Worm (Caenorhabditis elegans) whole organism, mixed stage, embryonic: ENCODE results near the gene srbc-71.

ENCODE experiments used
- lsy-2 ChIP-seq: fragments of 150-350 bp; optimal IDR thresholded peaks from 2 replicates; lab custom pipeline; 2014; ENCODE audit warnings: missing biosample characterization, missing genetic modification characterization
- unc-62 ChIP-seq: fragments of 150-350 bp; optimal IDR thresholded peaks from 2 replicates; lab custom pipeline; 2014; ENCODE audit warnings: missing biosample characterization, missing genetic modification reagents, missing genetic modification characterization

DNA sequence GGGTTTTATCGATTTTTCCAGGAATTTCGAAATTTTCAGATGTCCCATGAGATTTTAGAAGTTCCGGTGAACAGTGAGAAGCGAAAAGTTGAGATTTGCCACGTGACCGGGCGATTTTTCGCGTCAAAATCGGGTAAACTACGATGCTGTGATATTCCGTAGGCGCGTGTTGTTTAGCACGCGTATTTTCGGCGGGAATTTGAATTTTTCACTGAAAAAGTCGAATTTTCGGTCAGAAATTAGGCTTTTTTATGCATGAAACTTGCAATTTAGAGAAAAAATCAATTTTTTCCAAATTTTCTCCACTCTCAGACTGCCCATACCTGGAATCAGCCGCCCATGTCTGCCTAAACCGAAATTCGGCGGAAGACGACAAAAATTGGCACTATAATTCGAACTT is 47.3 kb downstream of the srbc-71 start, which contains the start of gene tsen-34:
- no peak for TF ChIP-seq unc-62 (GFP tag; lab: Kevin White, UChicago)
- TF ChIP-seq lsy-2 (tag; lab: Kevin White, UChicago) = no peak
